Worm (Caenorhabditis elegans): ENCODE measurements around the gene math-41.

DNA sequence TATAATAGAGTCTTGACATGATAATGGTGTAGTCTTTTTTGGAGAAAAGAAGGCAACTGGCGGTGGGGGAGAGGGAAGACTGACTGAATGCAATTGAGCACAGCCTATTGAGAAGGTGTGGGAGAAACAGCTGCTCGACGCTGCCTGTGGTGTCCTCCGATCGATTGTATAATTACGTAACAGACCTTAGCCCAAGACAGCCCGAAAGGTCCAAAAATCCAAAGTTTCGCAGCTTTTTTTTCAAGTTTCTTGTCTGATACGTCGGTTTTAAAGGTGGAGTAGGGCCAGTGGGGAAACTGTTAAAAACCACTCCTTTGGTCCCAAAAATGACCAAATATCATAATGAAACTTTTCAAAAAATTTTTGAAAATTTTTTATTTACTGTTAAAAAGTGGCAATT is 36.3 kb upstream of the math-41 start, which contains the start of the genes C08F1.6 and fbxb-13:
- TF ChIP-seq klf-2 (GFP tag; conservative IDR thresholded peaks at IDR 0.05), result no peak
- no peak for TF ChIP-seq med-1 (GFP tag; optimal IDR thresholded peaks at IDR 0.05; ENCODE audit: insufficient read depth)
- TF ChIP-seq ref-1 (GFP tag; conservative IDR thresholded peaks at IDR 0.05), result no peak

Data from whole organism, midembryonic.